Worm (Caenorhabditis elegans): Measurements from ENCODE around the gene T10D4.14.

T10D4.14 gene

DNA sequence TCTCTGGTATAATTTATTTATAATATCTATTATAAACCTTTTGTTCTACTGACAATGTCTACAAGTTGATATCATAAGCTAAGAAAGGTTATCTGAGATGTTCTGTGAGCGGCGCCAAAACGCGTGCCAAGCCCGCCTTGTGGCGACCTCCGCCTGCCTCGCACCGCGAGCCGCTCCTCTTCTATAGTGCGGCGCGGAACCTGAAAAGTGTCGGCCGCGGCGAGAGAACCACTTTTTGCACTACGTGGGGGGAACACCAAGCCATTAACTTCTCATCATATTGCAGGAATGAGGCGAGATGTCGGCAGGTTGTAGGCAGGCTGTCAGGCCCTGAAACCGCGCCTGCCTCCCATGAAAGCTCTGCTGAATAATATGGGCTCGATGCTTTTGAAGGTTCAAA, 38.2 kb downstream of the T10D4.14 start:
- no peak for TF ChIP-seq tbx-2 (tag; optimal IDR thresholded peaks at IDR 0.05)
- TF ChIP-seq snpc-4 (tag; optimal IDR thresholded peaks at IDR 0.05): peak; percentile 45

DNA sequence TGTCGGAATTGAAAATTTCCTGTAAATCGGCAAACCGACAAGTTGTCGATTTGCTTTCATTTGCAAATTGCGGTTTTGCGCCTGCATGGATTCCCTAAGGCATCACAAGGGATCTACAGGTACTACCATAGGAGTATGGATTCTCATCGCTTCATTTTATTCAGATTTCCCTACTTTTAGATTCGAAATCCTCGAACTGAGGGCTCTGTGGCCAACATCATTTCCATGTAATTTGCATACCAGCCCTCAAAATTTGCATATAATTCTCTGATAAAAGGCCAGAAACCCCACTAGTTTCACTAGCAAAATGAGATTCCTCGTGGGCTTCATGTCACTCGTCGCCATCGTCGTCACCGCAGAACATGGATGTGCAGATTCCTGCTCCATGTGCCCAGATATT, 39.2 kb downstream of the T10D4.14 start, which contains the start of gene Y25C1A.2:
TSS of gene Y25C1A.2 (plus strand) at position 301 of the 400 bp plus-strand sequence.
- TF ChIP-seq xbp-1 (tag; optimal IDR thresholded peaks at IDR 0.05): no peak
- TF ChIP-seq vab-15 (tag; optimal IDR thresholded peaks at IDR 0.05): no peak
- TF ChIP-seq dpl-1 (GFP tag; optimal IDR thresholded peaks at IDR 0.05): no peak
- TF ChIP-seq egl-13 (tag; optimal IDR thresholded peaks at IDR 0.05): no peak
- no peak for TF ChIP-seq tlp-1 (tag; optimal IDR thresholded peaks at IDR 0.05)
- TF ChIP-seq mab-9 (GFP tag; IDR thresholded peaks at IDR 0.05): no peak
- TF ChIP-seq unc-130 (tag; optimal IDR thresholded peaks at IDR 0.05): no peak
- TF ChIP-seq ztf-4 (tag; optimal IDR thresholded peaks at IDR 0.05): no peak
- no peak for TF ChIP-seq efl-1 (optimal IDR thresholded peaks at IDR 0.05)
- TF ChIP-seq efl-1 (GFP tag; optimal IDR thresholded peaks at IDR 0.05 in 1 of 2): no peak

- TF ChIP-seq fkh-10 (GFP tag; optimal IDR thresholded peaks at IDR 0.05) (no peak), lin-14 (GFP tag; optimal IDR thresholded peaks at IDR 0.05) (peak; percentile 40), unc-62 (GFP tag; optimal IDR thresholded peaks at IDR 0.05) (no peak), ceh-90 (tag; optimal IDR thresholded peaks at IDR 0.05) (no peak), aly-2 (tag; optimal IDR thresholded peaks at IDR 0.05) (no peak), C34B4.2 (tag; optimal IDR thresholded peaks at IDR 0.05) (no peak), nhr-20 (tag; optimal IDR thresholded peaks at IDR 0.05) (no peak)
These were observed 40.4 kb downstream of the T10D4.14 start, which contains the start of gene Y25C1A.13 for ce11 chrII:3111147-3111546. TSS of gene Y25C1A.13 (minus strand) at chrII:3111247.

DNA sequence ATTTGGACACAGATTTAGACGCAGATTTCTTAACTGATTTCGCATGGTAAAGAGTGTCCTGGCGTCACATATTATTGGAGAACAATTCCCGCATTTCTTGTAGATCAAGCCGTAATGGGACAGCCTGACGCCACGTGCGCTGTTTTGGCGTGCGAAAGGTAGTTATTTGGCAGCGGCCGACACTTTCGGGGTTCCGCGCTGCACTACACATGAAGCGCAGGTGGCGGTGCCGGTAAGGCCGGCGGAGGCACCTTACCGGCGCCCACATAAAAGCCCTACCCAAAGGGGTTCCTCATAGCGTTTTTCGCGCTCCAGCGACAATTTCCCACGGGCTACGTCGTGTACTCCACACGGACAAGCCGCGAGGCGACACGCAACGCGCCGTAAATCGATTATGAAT, 41.4 kb downstream of the T10D4.14 start:
- TF ChIP-seq mef-2 (tag; optimal IDR thresholded peaks at IDR 0.05) (no peak), blmp-1 (tag; optimal IDR thresholded peaks at IDR 0.05) (no peak), ztf-11 (tag; optimal IDR thresholded peaks at IDR 0.05) (no peak), efl-1 (optimal IDR thresholded peaks at IDR 0.05) (no peak), efl-1 (GFP tag; optimal IDR thresholded peaks at IDR 0.05 in 1 of 2) (no peak), nhr-76 (tag; optimal IDR thresholded peaks at IDR 0.05) (no peak), dpl-1 (GFP tag; optimal IDR thresholded peaks at IDR 0.05) (no peak), tlp-1 (tag; optimal IDR thresholded peaks at IDR 0.05) (no peak), unc-86 (tag; optimal IDR thresholded peaks at IDR 0.05) (no peak), unc-62 (GFP tag; optimal IDR thresholded peaks at IDR 0.05) (no peak), lsy-2 (tag; optimal IDR thresholded peaks at IDR 0.05) (no peak), nhr-85 (tag) (no peak), sup-37 (GFP tag; optimal IDR thresholded peaks at IDR 0.05) (no peak), mep-1 (tag; optimal IDR thresholded peaks at IDR 0.05) (no peak)

ce11 chrII:3109533-3109932, 42.0 kb downstream of the T10D4.14 start:
- TF ChIP-seq ceh-88 (GFP tag; IDR thresholded peaks at IDR 0.05) (no peak), nhr-84 (tag; optimal IDR thresholded peaks at IDR 0.05) (no peak), egl-13 (tag; optimal IDR thresholded peaks at IDR 0.05) (no peak), sup-37 (GFP tag; optimal IDR thresholded peaks at IDR 0.05) (no peak), dpl-1 (GFP tag; optimal IDR thresholded peaks at IDR 0.05) (no peak), ceh-90 (tag; optimal IDR thresholded peaks at IDR 0.05) (no peak), sox-4 (tag; optimal IDR thresholded peaks at IDR 0.05) (no peak), unc-98 (GFP tag; IDR thresholded peaks at IDR 0.05) (no peak), lir-3 (tag; optimal IDR thresholded peaks at IDR 0.05; ENCODE audit: poor library complexity) (no peak), unc-62 (GFP tag; optimal IDR thresholded peaks at IDR 0.05) (no peak)

ce11 chrII:3108101-3108500, 43.4 kb downstream of the T10D4.14 start:
- TF ChIP-seq sptf-1 (tag; optimal IDR thresholded peaks at IDR 0.05) (no peak), unc-30 (tag; optimal IDR thresholded peaks at IDR 0.05) (no peak), egl-13 (tag; optimal IDR thresholded peaks at IDR 0.05) (no peak), nhr-19 (GFP tag; conservative IDR thresholded peaks at IDR 0.05) (no peak), mab-9 (GFP tag; IDR thresholded peaks at IDR 0.05) (no peak), lir-3 (tag; optimal IDR thresholded peaks at IDR 0.05; ENCODE audit: poor library complexity) (no peak), dpl-1 (GFP tag; optimal IDR thresholded peaks at IDR 0.05) (no peak), elt-3 (tag; optimal IDR thresholded peaks at IDR 0.05) (no peak), swsn-7 (tag; optimal IDR thresholded peaks at IDR 0.05) (no peak), dsc-1 (tag; optimal IDR thresholded peaks at IDR 0.05) (no peak), nhr-20 (tag; optimal IDR thresholded peaks at IDR 0.05) (no peak), zip-4 (GFP tag; optimal IDR thresholded peaks at IDR 0.05) (no peak), sox-4 (tag; optimal IDR thresholded peaks at IDR 0.05) (no peak), nhr-11 (tag; optimal IDR thresholded peaks at IDR 0.05) (no peak), lin-15B (tag; optimal IDR thresholded peaks at IDR 0.05) (no peak), nhr-85 (tag) (no peak), aly-2 (tag; optimal IDR thresholded peaks at IDR 0.05) (no peak)
